Fruit fly (Drosophila melanogaster) whole organism, embryonic: ENCODE measurements around the gene Kr-h2.

Source experiments
- Asciz ChIP-seq: fragments of 200-800 bp; sonication (Bioruptor generic); optimal IDR thresholded peaks from 2 replicates; lab custom pipeline; 2017; ENCODE audit warnings: missing biosample characterization, mild to moderate bottlenecking, missing genetic modification characterization, missing genetic modification reagents
- B-H1 ChIP-seq: fragments of 200-800 bp; sonication (Bioruptor generic); IDR thresholded peaks from 3 replicates; pipeline ENCODE4 v1.3.6; 2022; ENCODE audit warnings: missing biosample characterization, missing genetic modification characterization
- CG10209 ChIP-seq: fragments of 200-800 bp; sonication (Bioruptor generic); optimal IDR thresholded peaks from 3 replicates; lab custom pipeline; 2017; ENCODE audit warnings: missing biosample characterization, mild to moderate bottlenecking, missing genetic modification characterization, missing genetic modification reagents
- CG10274 ChIP-seq: fragments of 200-800 bp; sonication (Bioruptor generic); optimal IDR thresholded peaks from 3 replicates; lab custom pipeline; 2017; ENCODE audit warnings: missing biosample characterization, mild to moderate bottlenecking, missing genetic modification characterization
- CG10321 ChIP-seq: fragments of 200-800 bp; sonication (Bioruptor generic); IDR thresholded peaks from 2 replicates; pipeline ENCODE4 v1.3.6; 2022; ENCODE audit warnings: missing biosample characterization, missing genetic modification characterization
- CG12155 ChIP-seq: fragments of 200-800 bp; sonication (Bioruptor generic); optimal IDR thresholded peaks from 3 replicates; lab custom pipeline; 2016; ENCODE audit warnings: missing biosample characterization, missing genetic modification characterization
- CG12659 ChIP-seq: fragments of 200-800 bp; sonication (Bioruptor generic); optimal IDR thresholded peaks from 3 replicates; lab custom pipeline; 2017; ENCODE audit warnings: mild to moderate bottlenecking, missing biosample characterization, missing genetic modification reagents, missing genetic modification characterization
- CG13123 ChIP-seq: fragments of 200-800 bp; sonication (Bioruptor generic); optimal IDR thresholded peaks from 2 replicates; lab custom pipeline; 2016; ENCODE audit warnings: missing biosample characterization, missing genetic modification characterization
- CG13775 ChIP-seq: fragments of 200-800 bp; sonication (Bioruptor generic); optimal IDR thresholded peaks from 3 replicates; lab custom pipeline; 2017; ENCODE audit warnings: missing biosample characterization, mild to moderate bottlenecking, missing genetic modification characterization
- CG16863 ChIP-seq: fragments of 200-800 bp; sonication (Bioruptor generic); optimal IDR thresholded peaks from 3 replicates; lab custom pipeline; 2016; ENCODE audit warnings: missing biosample characterization, missing genetic modification characterization
- CG1792 ChIP-seq: fragments of 200-800 bp; sonication (Bioruptor generic); optimal IDR thresholded peaks from 2 replicates; lab custom pipeline; 2016; ENCODE audit warnings: missing biosample characterization, missing genetic modification characterization
- CG18262 ChIP-seq: fragments of 200-800 bp; optimal IDR thresholded peaks from 3 replicates; lab custom pipeline; 2019; ENCODE audit warnings: missing biosample characterization, mild to moderate bottlenecking, missing genetic modification characterization, moderate library complexity
- CG2116 ChIP-seq: fragments of 200-800 bp; sonication (Bioruptor generic); optimal IDR thresholded peaks from 3 replicates; lab custom pipeline; 2018; ENCODE audit warnings: missing biosample characterization, mild to moderate bottlenecking, missing genetic modification characterization
- CG30020 ChIP-seq: fragments of 200-800 bp; optimal IDR thresholded peaks from 2 replicates; lab custom pipeline; 2019; ENCODE audit warnings: missing biosample characterization, mild to moderate bottlenecking, missing genetic modification characterization, moderate library complexity
- CG30431 ChIP-seq: fragments of 200-800 bp; sonication (Bioruptor generic); optimal IDR thresholded peaks from 2 replicates; lab custom pipeline; 2017; ENCODE audit warnings: missing biosample characterization, missing genetic modification characterization
- CG3065 ChIP-seq: fragments of 200-800 bp; sonication (Bioruptor generic); optimal IDR thresholded peaks from 2 replicates; lab custom pipeline; 2016; ENCODE audit warnings: missing biosample characterization, missing genetic modification characterization
- CG6765 ChIP-seq: fragments of 200-800 bp; sonication (Bioruptor generic); optimal IDR thresholded peaks from 3 replicates; lab custom pipeline; 2017; ENCODE audit warnings: missing biosample characterization, mild to moderate bottlenecking, missing genetic modification characterization
- CG6854 ChIP-seq: fragments of 200-800 bp; sonication (Bioruptor generic); optimal IDR thresholded peaks from 3 replicates; lab custom pipeline; 2017; ENCODE audit warnings: missing biosample characterization, mild to moderate bottlenecking, missing genetic modification characterization
- CG9727 ChIP-seq: fragments of 200-800 bp; sonication (Bioruptor generic); optimal IDR thresholded peaks from 3 replicates; lab custom pipeline; 2017; ENCODE audit warnings: missing biosample characterization, mild to moderate bottlenecking, missing genetic modification characterization
- Eip74EF ChIP-seq, 2 experiments: fragments of 200-800 bp in 1 of 2; fragments of >200 bp in 1 of 2; sonication (Bioruptor generic) in 1 of 2; optimal IDR thresholded peaks; 2 replicates each; lab custom pipeline; 2017 to 2019; ENCODE audit warnings: missing biosample characterization in 2 of 2, missing genetic modification characterization in 2 of 2, mild to moderate bottlenecking in 1 of 2, moderate library complexity in 1 of 2
- Ets65A ChIP-seq: fragments of 200-800 bp; sonication (Bioruptor generic); peaks from one replicate; lab custom pipeline; 2016; ENCODE audit warnings: missing biosample characterization, missing genetic modification characterization
- Ets97D ChIP-seq: fragments of 200-800 bp; sonication (Bioruptor generic); optimal IDR thresholded peaks from 3 replicates; lab custom pipeline; 2016; ENCODE audit warnings: missing biosample characterization, missing genetic modification characterization
- Fer1 ChIP-seq: fragments of 200-800 bp; sonication (Bioruptor generic); optimal IDR thresholded peaks from 2 replicates; lab custom pipeline; 2017; ENCODE audit warnings: missing biosample characterization, mild to moderate bottlenecking, missing genetic modification characterization
- Gsc ChIP-seq: fragments of 200-800 bp; sonication (Bioruptor generic); IDR thresholded peaks from 2 replicates; pipeline ENCODE4 v1.3.6; 2022; ENCODE audit warnings: missing biosample characterization, missing genetic modification characterization
- H2.0 ChIP-seq: fragments of 200-800 bp; sonication (Bioruptor generic); IDR thresholded peaks from 2 replicates; pipeline ENCODE4 v1.3.6; 2022; ENCODE audit warnings: missing biosample characterization, missing genetic modification characterization
- MTF-1 ChIP-seq: fragments of 200-800 bp; sonication (Bioruptor generic); optimal IDR thresholded peaks from 2 replicates; lab custom pipeline; 2018; ENCODE audit warnings: missing biosample characterization, mild to moderate bottlenecking, missing genetic modification characterization, borderline replicate concordance
- Nf-YB ChIP-seq: fragments of 200-800 bp; sonication (Bioruptor generic); optimal IDR thresholded peaks from 3 replicates; lab custom pipeline; 2019; ENCODE audit warnings: missing biosample characterization, mild to moderate bottlenecking, missing genetic modification characterization, moderate library complexity
- Spps ChIP-seq: fragments of 200-800 bp; sonication (Bioruptor generic); optimal IDR thresholded peaks from 2 replicates; lab custom pipeline; 2018; ENCODE audit warnings: missing biosample characterization, mild to moderate bottlenecking, missing genetic modification characterization
- ab ChIP-seq: fragments of 200-800 bp; sonication (Bioruptor generic); optimal IDR thresholded peaks from 2 replicates; lab custom pipeline; 2016; ENCODE audit warnings: missing biosample characterization, missing genetic modification characterization
- abd-A ChIP-seq: fragments of 200-800 bp; sonication (Bioruptor generic); optimal IDR thresholded peaks from 3 replicates; lab custom pipeline; 2019; ENCODE audit warnings: missing biosample characterization, mild to moderate bottlenecking, missing genetic modification characterization, moderate library complexity
- amos ChIP-seq: fragments of 200-800 bp; sonication (Bioruptor generic); IDR thresholded peaks from 2 replicates; pipeline ENCODE4 v1.3.6; 2022; ENCODE audit warnings: missing biosample characterization, missing genetic modification characterization; ENCODE audit not compliant: partially characterized antibody
- aop ChIP-seq: fragments of 200-800 bp; sonication (Bioruptor generic); IDR thresholded peaks from 2 replicates; pipeline ENCODE4 v1.3.6; 2022; ENCODE audit warnings: missing biosample characterization, missing genetic modification characterization
- bsh ChIP-seq, 2 experiments: fragments of 200-800 bp; sonication (Bioruptor generic); optimal IDR thresholded peaks; 2 replicates each; lab custom pipeline; 2017 to 2018; ENCODE audit warnings: mild to moderate bottlenecking in 2 of 2, missing biosample characterization in 2 of 2, missing genetic modification characterization in 2 of 2, moderate library complexity in 1 of 2
- chif ChIP-seq, 2 experiments: fragments of 200-800 bp; sonication (Bioruptor generic); optimal IDR thresholded peaks; 3 replicates each; lab custom pipeline; 2016; ENCODE audit warnings: missing biosample characterization in 2 of 2, missing genetic modification characterization in 2 of 2
- en ChIP-seq: fragments of 200-800 bp; sonication (Bioruptor generic); optimal IDR thresholded peaks from 2 replicates; lab custom pipeline; 2016; ENCODE audit warnings: missing biosample characterization, missing genetic modification characterization
- fd3F ChIP-seq: fragments of 200-800 bp; sonication (Bioruptor generic); optimal IDR thresholded peaks from 2 replicates; lab custom pipeline; 2018; ENCODE audit warnings: missing biosample characterization, mild to moderate bottlenecking, missing genetic modification characterization, moderate library complexity
- fu2 ChIP-seq: fragments of 200-800 bp; sonication (Bioruptor generic); optimal IDR thresholded peaks from 2 replicates; lab custom pipeline; 2016; ENCODE audit warnings: missing biosample characterization, missing genetic modification characterization
- gce ChIP-seq: fragments of 200-800 bp; sonication (Bioruptor generic); IDR thresholded peaks from 3 replicates; pipeline ENCODE4 v1.3.6; 2022; ENCODE audit warnings: missing biosample characterization, missing genetic modification characterization
- gsb ChIP-seq: fragments of 200-800 bp; sonication (Bioruptor generic); IDR thresholded peaks from 2 replicates; pipeline ENCODE4 v1.3.6; 2022; ENCODE audit warnings: missing biosample characterization, missing genetic modification characterization
- gt ChIP-seq: fragments of 200-800 bp; sonication (Bioruptor generic); IDR thresholded peaks from 2 replicates; pipeline ENCODE4 v1.3.6; 2022; ENCODE audit warnings: missing biosample characterization, missing genetic modification characterization
- hth ChIP-seq: fragments of >200 bp; optimal IDR thresholded peaks from 2 replicates; lab custom pipeline; 2017; ENCODE audit warnings: inconsistent platforms
- klu ChIP-seq: fragments of 200-800 bp; sonication (Bioruptor generic); IDR thresholded peaks from 2 replicates; pipeline ENCODE4 v1.3.6; 2022; ENCODE audit warnings: missing biosample characterization, missing genetic modification characterization
- nerfin-1 ChIP-seq: fragments of 200-800 bp; sonication (Bioruptor generic); optimal IDR thresholded peaks from 3 replicates; lab custom pipeline; 2019; ENCODE audit warnings: missing biosample characterization, mild to moderate bottlenecking, missing genetic modification characterization, moderate library complexity
- nom ChIP-seq: fragments of 200-800 bp; sonication (Bioruptor generic); optimal IDR thresholded peaks from 2 replicates; lab custom pipeline; 2017; ENCODE audit warnings: missing biosample characterization, missing genetic modification characterization, mild to moderate bottlenecking, moderate library complexity, missing genetic modification reagents
- org-1 ChIP-seq: fragments of 200-800 bp; sonication (Bioruptor generic); optimal IDR thresholded peaks from 2 replicates; lab custom pipeline; 2017; ENCODE audit warnings: missing biosample characterization, missing genetic modification characterization
- phol ChIP-seq: fragments of 200-800 bp; sonication (Bioruptor generic); optimal IDR thresholded peaks from 3 replicates; lab custom pipeline; 2018; ENCODE audit warnings: missing biosample characterization, mild to moderate bottlenecking, missing genetic modification characterization, moderate library complexity
- pita ChIP-seq: fragments of 200-800 bp; sonication (Bioruptor generic); optimal IDR thresholded peaks from 2 replicates; lab custom pipeline; 2017; ENCODE audit warnings: missing biosample characterization, mild to moderate bottlenecking, missing genetic modification characterization
- ranshi ChIP-seq: fragments of 200-800 bp; sonication (Bioruptor generic); IDR thresholded peaks from 2 replicates; pipeline ENCODE4 v1.3.6; 2022; ENCODE audit warnings: missing biosample characterization, missing genetic modification characterization
- sna ChIP-seq: fragments of 200-800 bp; sonication (Bioruptor generic); IDR thresholded peaks from 2 replicates; pipeline ENCODE4 v1.3.6; 2022; ENCODE audit warnings: missing biosample characterization, missing genetic modification characterization; ENCODE audit not compliant: partially characterized antibody
- trem ChIP-seq: fragments of 200-800 bp; optimal IDR thresholded peaks from 3 replicates; lab custom pipeline; 2019; ENCODE audit warnings: missing biosample characterization, mild to moderate bottlenecking, missing genetic modification characterization, moderate library complexity
- yki ChIP-seq: fragments of >200 bp; optimal IDR thresholded peaks from 3 replicates; lab custom pipeline; 2018

The Kr-h2 gene

dm6 chr2L:6070656-6071231 is at the start of gene Kr-h2, which contains the start of gene CG9154 (continued):
- TF ChIP-seq abd-A (tag; lab: Kevin White, UChicago): no peak
- peak; percentile 79 for TF ChIP-seq CG12659
- TF ChIP-seq Nf-YB (GFP tag; lab: Kevin White, UChicago): no peak
- no peak for TF ChIP-seq Spps
- TF ChIP-seq CG18262 (tag; lab: Kevin White, UChicago): peak; percentile 42
- TF ChIP-seq CG16863 (GFP tag; lab: Kevin White, UChicago): no peak
- TF ChIP-seq B-H1: no peak; the same call in 2 of the 3 replicates
- no peak for TF ChIP-seq hth (lab: Kevin White, UChicago)
- no peak for TF ChIP-seq CG10274
- TF ChIP-seq en (GFP tag; lab: Kevin White, UChicago): no peak
- TF ChIP-seq Ets97D (GFP tag; lab: Kevin White, UChicago): peak; percentile 78
- no peak for TF ChIP-seq gsb (GFP tag; lab: Robert Waterston, UW)
- TF ChIP-seq ab (GFP tag; lab: Kevin White, UChicago): no peak
- peak; percentile 94 for TF ChIP-seq Ets65A (GFP tag; lab: Kevin White, UChicago)
- peak; percentile 51 for TF ChIP-seq CG13775
- peak in 1 of 2 experiments; percentile 17 for TF ChIP-seq bsh (GFP tag; optimal IDR thresholded peaks at IDR 0.05; lab: Kevin White, UChicago)
- TF ChIP-seq CG2116 (GFP tag; lab: Kevin White, UChicago): peak; percentile 98
- TF ChIP-seq CG6765 (GFP tag; lab: Kevin White, UChicago): no peak
- TF ChIP-seq Gsc: no peak
- TF ChIP-seq CG9727 (GFP tag; lab: Kevin White, UChicago): peak; percentile 39
- TF ChIP-seq gt (GFP tag; lab: Robert Waterston, UW): no peak
- TF ChIP-seq CG30431 (GFP tag; lab: Kevin White, UChicago): no peak
- no peak for TF ChIP-seq klu (GFP tag; lab: Robert Waterston, UW)
- TF ChIP-seq CG10321 (GFP tag; lab: Robert Waterston, UW): no peak
- no peak for TF ChIP-seq H2.0
- no peak for TF ChIP-seq gce
- no peak for TF ChIP-seq nom (GFP tag; lab: Kevin White, UChicago)
- TF ChIP-seq ranshi: no peak
- TF ChIP-seq CG6854 (GFP tag; lab: Kevin White, UChicago): no peak
- TF ChIP-seq Asciz (GFP tag; lab: Kevin White, UChicago): no peak
- TF ChIP-seq chif (GFP tag; optimal IDR thresholded peaks at IDR 0.05; lab: Kevin White, UChicago): no peak
- TF ChIP-seq pita: no peak
- no peak for TF ChIP-seq sna (GFP tag; lab: Robert Waterston, UW)
- TF ChIP-seq MTF-1: no peak
- TF ChIP-seq fu2 (GFP tag; lab: Kevin White, UChicago): peak; percentile 4
- TF ChIP-seq amos: peak; percentile 75
- no peak for TF ChIP-seq yki (lab: Kevin White, UChicago)
- no peak for TF ChIP-seq aop (GFP tag; lab: Robert Waterston, UW)
- no peak for TF ChIP-seq CG1792 (GFP tag; lab: Kevin White, UChicago)
- TF ChIP-seq phol (tag; lab: Kevin White, UChicago): peak; percentile 37
- TF ChIP-seq CG13123 (GFP tag; lab: Kevin White, UChicago): no peak
- TF ChIP-seq fd3F (GFP tag; lab: Kevin White, UChicago): no peak
- no peak for TF ChIP-seq CG10209 (GFP tag; lab: Kevin White, UChicago)
- peak; percentile 23 for TF ChIP-seq CG12155 (GFP tag; lab: Kevin White, UChicago)
- TF ChIP-seq org-1 (GFP tag; lab: Kevin White, UChicago): no peak
- no peak for TF ChIP-seq CG3065
- peak; percentile 73 for TF ChIP-seq trem (tag; lab: Kevin White, UChicago)
- TF ChIP-seq Fer1 (GFP tag; lab: Kevin White, UChicago): peak; percentile 5
- no peak for TF ChIP-seq Eip74EF (GFP tag; optimal IDR thresholded peaks at IDR 0.05; lab: Kevin White, UChicago)
- TF ChIP-seq CG30020 (tag; lab: Kevin White, UChicago): peak; percentile 34
- no peak for TF ChIP-seq nerfin-1 (tag; lab: Kevin White, UChicago)
